Fruit fly (Drosophila melanogaster) whole organism, embryonic: ENCODE data around the gene PIG-B.

Experiments
- Ada2b ChIP-seq: fragments of 200-800 bp; sonication (Bioruptor generic); IDR thresholded peaks from 2 replicates; pipeline ENCODE4 v1.3.6; 2022; ENCODE audit warnings: missing biosample characterization, missing genetic modification characterization
- CG10654 ChIP-seq: fragments of 200-800 bp; sonication (Bioruptor generic); optimal IDR thresholded peaks from 2 replicates; lab custom pipeline; 2016; ENCODE audit warnings: missing biosample characterization, missing genetic modification characterization
- CG12659 ChIP-seq: fragments of 200-800 bp; sonication (Bioruptor generic); optimal IDR thresholded peaks from 3 replicates; lab custom pipeline; 2017; ENCODE audit warnings: mild to moderate bottlenecking, missing biosample characterization, missing genetic modification reagents, missing genetic modification characterization
- CG14050 ChIP-seq: fragments of 200-800 bp; sonication (Bioruptor generic); IDR thresholded peaks from 3 replicates; pipeline ENCODE4 v1.3.6; 2022; ENCODE audit warnings: missing biosample characterization, missing genetic modification characterization
- CG17186 ChIP-seq: fragments of 200-800 bp; sonication (Bioruptor generic); optimal IDR thresholded peaks from 3 replicates; lab custom pipeline; 2017; ENCODE audit warnings: missing biosample characterization, missing genetic modification reagents, missing genetic modification characterization
- CG18599 ChIP-seq: fragments of 200-800 bp; sonication (Bioruptor generic); optimal IDR thresholded peaks from 3 replicates; lab custom pipeline; 2017; ENCODE audit warnings: missing biosample characterization, missing genetic modification characterization, mild to moderate bottlenecking, moderate library complexity, missing genetic modification reagents
- CG31441 ChIP-seq: fragments of 200-800 bp; sonication (Bioruptor generic); IDR thresholded peaks from 2 replicates; pipeline ENCODE4 v1.3.6; 2022; ENCODE audit warnings: missing biosample characterization, missing genetic modification characterization
- CG34422 ChIP-seq: fragments of 200-800 bp; sonication (Bioruptor generic); IDR thresholded peaks from 3 replicates; pipeline ENCODE4 v1.3.6; 2022; ENCODE audit warnings: missing biosample characterization, missing genetic modification characterization
- CG3838 ChIP-seq: fragments of 200-800 bp; sonication (Bioruptor generic); optimal IDR thresholded peaks from 3 replicates; lab custom pipeline; 2016; ENCODE audit warnings: missing biosample characterization, missing genetic modification characterization
- CG3847 ChIP-seq: fragments of 200-800 bp; sonication (Bioruptor generic); IDR thresholded peaks from 2 replicates; pipeline ENCODE4 v1.3.6; 2022; ENCODE audit warnings: missing biosample characterization, missing genetic modification characterization
- CG4404 ChIP-seq: fragments of 200-800 bp; sonication (Bioruptor generic); IDR thresholded peaks from 2 replicates; pipeline ENCODE4 v1.3.6; 2022; ENCODE audit warnings: missing biosample characterization, missing genetic modification characterization
- CG6175 ChIP-seq: fragments of 200-800 bp; sonication (Bioruptor generic); IDR thresholded peaks from 3 replicates; pipeline ENCODE4 v1.3.6; 2022; ENCODE audit warnings: missing biosample characterization, missing genetic modification characterization
- CG6765 ChIP-seq: fragments of 200-800 bp; sonication (Bioruptor generic); optimal IDR thresholded peaks from 3 replicates; lab custom pipeline; 2017; ENCODE audit warnings: missing biosample characterization, mild to moderate bottlenecking, missing genetic modification characterization
- CG6813 ChIP-seq: fragments of 200-800 bp; sonication (Bioruptor generic); optimal IDR thresholded peaks from 2 replicates; lab custom pipeline; 2017; ENCODE audit warnings: missing biosample characterization, missing genetic modification characterization, mild to moderate bottlenecking, moderate library complexity, missing genetic modification reagents
- CG7745 ChIP-seq: fragments of 200-800 bp; sonication (Bioruptor generic); optimal IDR thresholded peaks from 2 replicates; lab custom pipeline; 2018; ENCODE audit warnings: missing biosample characterization, mild to moderate bottlenecking, missing genetic modification characterization, moderate library complexity
- CG7786 ChIP-seq: fragments of 200-800 bp; sonication (Bioruptor generic); optimal IDR thresholded peaks from 2 replicates; lab custom pipeline; 2016; ENCODE audit warnings: missing biosample characterization, missing genetic modification characterization
- CG8944 ChIP-seq: fragments of 200-800 bp; sonication (Bioruptor generic); optimal IDR thresholded peaks from 3 replicates; lab custom pipeline; 2016; ENCODE audit warnings: missing biosample characterization, missing genetic modification characterization
- CG9797 ChIP-seq: fragments of 200-800 bp; sonication (Bioruptor generic); optimal IDR thresholded peaks from 3 replicates; lab custom pipeline; 2018; ENCODE audit warnings: missing biosample characterization, mild to moderate bottlenecking, missing genetic modification characterization
- CG9932 ChIP-seq: fragments of 200-800 bp; sonication (Bioruptor generic); IDR thresholded peaks from 2 replicates; pipeline ENCODE4 v1.3.6; 2022; ENCODE audit warnings: missing biosample characterization, missing genetic modification characterization
- Camta ChIP-seq: fragments of 200-800 bp; sonication (Bioruptor generic); optimal IDR thresholded peaks from 2 replicates; lab custom pipeline; 2016; ENCODE audit warnings: missing biosample characterization, missing genetic modification characterization
- CoRest ChIP-seq: fragments of 200-800 bp; sonication (Bioruptor generic); optimal IDR thresholded peaks from 3 replicates; lab custom pipeline; 2018; ENCODE audit warnings: missing biosample characterization, mild to moderate bottlenecking, missing genetic modification characterization, moderate library complexity
- Deaf1 ChIP-seq: fragments of 200-800 bp; optimal IDR thresholded peaks from 3 replicates; lab custom pipeline; 2019; ENCODE audit warnings: missing biosample characterization, mild to moderate bottlenecking, missing genetic modification characterization, moderate library complexity
- Dip3 ChIP-seq: fragments of 200-800 bp; sonication (Bioruptor generic); optimal IDR thresholded peaks from 3 replicates; lab custom pipeline; 2016; ENCODE audit warnings: missing biosample characterization, missing genetic modification characterization
- Ets65A ChIP-seq: fragments of 200-800 bp; sonication (Bioruptor generic); peaks from one replicate; lab custom pipeline; 2016; ENCODE audit warnings: missing biosample characterization, missing genetic modification characterization
- H15 ChIP-seq: fragments of 200-800 bp; sonication (Bioruptor generic); IDR thresholded peaks from 3 replicates; pipeline ENCODE4 v1.3.6; 2022; ENCODE audit warnings: missing biosample characterization, missing genetic modification characterization
- HLHmδ ChIP-seq: fragments of 200-800 bp; sonication (Bioruptor generic); optimal IDR thresholded peaks from 2 replicates; lab custom pipeline; 2018; ENCODE audit warnings: missing biosample characterization, mild to moderate bottlenecking, missing genetic modification characterization, moderate library complexity
- Hand ChIP-seq: fragments of 200-800 bp; sonication (Bioruptor generic); optimal IDR thresholded peaks from 2 replicates; lab custom pipeline; 2017; ENCODE audit warnings: mild to moderate bottlenecking, missing biosample characterization, missing genetic modification reagents, missing genetic modification characterization
- Hr51 ChIP-seq, 2 experiments: fragments of 200-800 bp; sonication (Bioruptor generic); optimal IDR thresholded peaks; 2 replicates in 1 of 2; 3 replicates in 1 of 2; lab custom pipeline; 2016 to 2018; ENCODE audit warnings: missing biosample characterization in 2 of 2, missing genetic modification characterization in 2 of 2, mild to moderate bottlenecking in 1 of 2, moderate library complexity in 1 of 2
- Mrtf ChIP-seq: fragments of 200-800 bp; sonication (Bioruptor generic); IDR thresholded peaks from 3 replicates; pipeline ENCODE4 v1.3.6; 2022; ENCODE audit warnings: missing biosample characterization, missing genetic modification characterization
- Side ChIP-seq: fragments of 200-800 bp; sonication (Bioruptor generic); optimal IDR thresholded peaks from 2 replicates; lab custom pipeline; 2016; ENCODE audit warnings: missing biosample characterization, missing genetic modification characterization
- ato ChIP-seq: fragments of 200-800 bp; sonication (Bioruptor generic); IDR thresholded peaks from 2 replicates; pipeline ENCODE4 v1.3.6; 2022; ENCODE audit warnings: missing biosample characterization, missing genetic modification characterization; ENCODE audit not compliant: partially characterized antibody
- corto ChIP-seq: fragments of 200-800 bp; sonication (Bioruptor generic); optimal IDR thresholded peaks from 2 replicates; lab custom pipeline; 2016; ENCODE audit warnings: missing biosample characterization, mild to moderate bottlenecking, missing genetic modification characterization, moderate library complexity
- danr ChIP-seq: fragments of 200-800 bp; sonication (Bioruptor generic); IDR thresholded peaks from 2 replicates; pipeline ENCODE4 v1.3.6; 2022; ENCODE audit warnings: missing biosample characterization, missing genetic modification characterization
- exex ChIP-seq: fragments of 200-800 bp; sonication (Bioruptor generic); optimal IDR thresholded peaks from 4 replicates; lab custom pipeline; 2018; ENCODE audit warnings: missing biosample characterization, mild to moderate bottlenecking, missing genetic modification characterization, moderate library complexity
- fd96Cb ChIP-seq: fragments of 200-800 bp; sonication (Bioruptor generic); optimal IDR thresholded peaks from 2 replicates; lab custom pipeline; 2018; ENCODE audit warnings: missing biosample characterization, mild to moderate bottlenecking, missing genetic modification characterization, moderate library complexity
- gcm2 ChIP-seq: fragments of 200-800 bp; sonication (Bioruptor generic); optimal IDR thresholded peaks from 2 replicates; lab custom pipeline; 2016; ENCODE audit warnings: missing biosample characterization, missing genetic modification characterization
- inv ChIP-seq: fragments of 200-800 bp; sonication (Bioruptor generic); IDR thresholded peaks from 2 replicates; pipeline ENCODE4 v1.3.6; 2022; ENCODE audit warnings: missing biosample characterization, missing genetic modification characterization; ENCODE audit not compliant: partially characterized antibody
- lmd ChIP-seq: fragments of 200-800 bp; sonication (Bioruptor generic); IDR thresholded peaks from 2 replicates; pipeline ENCODE4 v1.3.6; 2022; ENCODE audit warnings: missing biosample characterization, missing genetic modification characterization
- luna ChIP-seq: fragments of 200-800 bp; sonication (Bioruptor generic); optimal IDR thresholded peaks from 2 replicates; lab custom pipeline; 2016; ENCODE audit warnings: missing biosample characterization, missing genetic modification characterization
- pb ChIP-seq: fragments of 200-800 bp; sonication (Bioruptor generic); optimal IDR thresholded peaks from 3 replicates; lab custom pipeline; 2016; ENCODE audit warnings: missing biosample characterization, missing genetic modification characterization
- prd ChIP-seq, 3 experiments: fragments of >200 bp in 2 of 3; fragments of 200-800 bp in 1 of 3; sonication (Bioruptor generic) in 1 of 3; optimal IDR thresholded peaks in 2 of 3; IDR thresholded peaks in 1 of 3; 2 replicates in 2 of 3; 3 replicates in 1 of 3; pipeline versions ENCODE4 v1.3.6 to Lab custom; 2017 to 2022; ENCODE audit warnings: missing biosample characterization in 1 of 3, missing genetic modification characterization in 1 of 3
- pum ChIP-seq: fragments of 200-800 bp; sonication (Bioruptor generic); optimal IDR thresholded peaks from 2 replicates; lab custom pipeline; 2016; ENCODE audit warnings: missing biosample characterization, missing genetic modification characterization
- pzg ChIP-seq: fragments of 200-800 bp; sonication (Bioruptor generic); optimal IDR thresholded peaks from 3 replicates; lab custom pipeline; 2018; ENCODE audit warnings: missing biosample characterization, mild to moderate bottlenecking, missing genetic modification characterization, moderate library complexity
- rib ChIP-seq: fragments of 200-800 bp; sonication (Bioruptor generic); IDR thresholded peaks from 2 replicates; pipeline ENCODE4 v1.3.6; 2022; ENCODE audit warnings: missing biosample characterization, missing genetic modification characterization
- slou ChIP-seq: fragments of 200-800 bp; sonication (Bioruptor generic); optimal IDR thresholded peaks from 3 replicates; lab custom pipeline; 2016; ENCODE audit warnings: missing biosample characterization, missing genetic modification characterization
- sob ChIP-seq: fragments of 200-800 bp; sonication (Bioruptor generic); IDR thresholded peaks from 2 replicates; pipeline ENCODE4 v1.3.6; 2022; ENCODE audit warnings: missing biosample characterization, missing genetic modification characterization
- tin ChIP-seq: fragments of 200-800 bp; sonication (Bioruptor generic); optimal IDR thresholded peaks from 3 replicates; lab custom pipeline; 2016; ENCODE audit warnings: missing biosample characterization, missing genetic modification characterization
- tna ChIP-seq: fragments of 200-800 bp; sonication (Bioruptor generic); IDR thresholded peaks from 2 replicates; pipeline ENCODE4 v1.3.6; 2022; ENCODE audit warnings: missing biosample characterization, missing genetic modification characterization; ENCODE audit not compliant: partially characterized antibody
- trh ChIP-seq: fragments of 200-800 bp; sonication (Bioruptor generic); optimal IDR thresholded peaks from 2 replicates; lab custom pipeline; 2016; ENCODE audit warnings: missing biosample characterization, missing genetic modification characterization
- unpg ChIP-seq: fragments of 200-800 bp; sonication (Bioruptor generic); optimal IDR thresholded peaks from 3 replicates; lab custom pipeline; 2018; ENCODE audit warnings: missing biosample characterization, mild to moderate bottlenecking, missing genetic modification characterization, moderate library complexity
- vfl ChIP-seq: fragments of 200-800 bp; sonication (Bioruptor generic); optimal IDR thresholded peaks from 2 replicates; lab custom pipeline; 2016; ENCODE audit warnings: missing biosample characterization, missing genetic modification characterization

The PIG-B gene

dm6 chr3L:3801343-3801742 lies 9.7 kb upstream of the PIG-B start (continued):
- no peak for TF ChIP-seq exex (tag; lab: Kevin White, UChicago)
- TF ChIP-seq Hand (GFP tag; lab: Kevin White, UChicago): peak; percentile 15
- TF ChIP-seq Hr51 (GFP tag; optimal IDR thresholded peaks at IDR 0.05; lab: Kevin White, UChicago): peak in 1 of 2 experiments; percentile 10
- TF ChIP-seq inv (GFP tag; lab: Robert Waterston, UW): no peak
- peak; percentile 83 for TF ChIP-seq CG18599 (GFP tag; lab: Kevin White, UChicago)
- TF ChIP-seq CG7786 (GFP tag; lab: Kevin White, UChicago): no peak
- TF ChIP-seq tin (GFP tag; lab: Kevin White, UChicago): no peak
- no peak for TF ChIP-seq prd (optimal IDR thresholded peaks at IDR 0.05; lab: Kevin White, UChicago)
- peak; percentile 23; the same call in 1 of the 3 replicates for TF ChIP-seq prd (GFP tag; IDR thresholded peaks at IDR 0.05; lab: Robert Waterston, UW)
- TF ChIP-seq lmd (GFP tag; lab: Robert Waterston, UW): peak; percentile 34; the same call in 1 of the 2 replicates
- TF ChIP-seq ato (GFP tag; lab: Robert Waterston, UW): no peak
- no peak for TF ChIP-seq CG17186
- no peak for TF ChIP-seq slou (GFP tag; lab: Kevin White, UChicago)
- no peak for TF ChIP-seq CG12659 (GFP tag; lab: Kevin White, UChicago)
- no peak for TF ChIP-seq pum (GFP tag; lab: Kevin White, UChicago)
- no peak for TF ChIP-seq CG6813
- no peak for TF ChIP-seq CG9932 (GFP tag; lab: Robert Waterston, UW)
- TF ChIP-seq CG3838 (GFP tag; lab: Kevin White, UChicago): no peak
- TF ChIP-seq CG4404 (GFP tag; lab: Robert Waterston, UW): no peak
- TF ChIP-seq gcm2 (GFP tag; lab: Kevin White, UChicago): no peak
- no peak for TF ChIP-seq CG31441 (GFP tag; lab: Robert Waterston, UW)
- TF ChIP-seq CG3847 (GFP tag; lab: Robert Waterston, UW): 0 out of 2 replicates have a peak, but pooled peaks have one; percentile 16
- TF ChIP-seq luna (GFP tag; lab: Kevin White, UChicago): no peak
- no peak for TF ChIP-seq CG9797 (GFP tag; lab: Kevin White, UChicago)
- TF ChIP-seq danr (GFP tag; lab: Robert Waterston, UW): no peak
- peak; percentile 46 for TF ChIP-seq Deaf1
- no peak for TF ChIP-seq corto (GFP tag; lab: Kevin White, UChicago)
- TF ChIP-seq Ets65A (GFP tag; lab: Kevin White, UChicago): no peak
- TF ChIP-seq Side: no peak
- no peak for TF ChIP-seq CG6175 (GFP tag; lab: Robert Waterston, UW)
- no peak for TF ChIP-seq CG8944 (GFP tag; lab: Kevin White, UChicago)
- TF ChIP-seq CG10654: no peak
- TF ChIP-seq CG6765 (GFP tag; lab: Kevin White, UChicago): peak; percentile 4
- no peak for TF ChIP-seq Dip3
- TF ChIP-seq CG14050 (GFP tag; lab: Robert Waterston, UW): no peak
- TF ChIP-seq pzg: no peak
- no peak for TF ChIP-seq CG34422
- 0 out of 2 replicates have a peak, but pooled peaks have one; percentile 10 for TF ChIP-seq Ada2b (GFP tag; lab: Robert Waterston, UW)
- peak; percentile 9 for TF ChIP-seq CoRest (tag; lab: Kevin White, UChicago)
- no peak for TF ChIP-seq pb (GFP tag; lab: Kevin White, UChicago)
- TF ChIP-seq vfl (GFP tag; lab: Kevin White, UChicago): no peak
- no peak for TF ChIP-seq tna (GFP tag; lab: Robert Waterston, UW)
- TF ChIP-seq H15 (GFP tag; lab: Robert Waterston, UW): no peak
- TF ChIP-seq fd96Cb: no peak
- no peak for TF ChIP-seq HLHmδ (GFP tag; lab: Kevin White, UChicago)
- TF ChIP-seq trh (GFP tag; lab: Kevin White, UChicago): no peak
- TF ChIP-seq rib (GFP tag; lab: Robert Waterston, UW): no peak
- TF ChIP-seq Mrtf: no peak
- peak; percentile 26 for TF ChIP-seq unpg
- no peak for TF ChIP-seq Camta
- TF ChIP-seq CG7745 (tag; lab: Kevin White, UChicago): no peak
- peak; percentile 58 for TF ChIP-seq sob
